Worm (Caenorhabditis elegans): ENCODE measurements around the gene pcp-1.

Gene pcp-1

ce11 chrIII:7737646-7738258 is 21.0 kb upstream of the pcp-1 start (continued):
- TF ChIP-seq daf-19 (GFP tag; conservative IDR thresholded peaks at IDR 0.05) (no peak), mdt-29 (GFP tag; IDR thresholded peaks at IDR 0.05) (no peak), nhr-11 (tag; optimal IDR thresholded peaks at IDR 0.05) (no peak)

- TF ChIP-seq hif-1 (tag; optimal IDR thresholded peaks at IDR 0.05) (no peak), Y105C5A.15 (GFP tag; IDR thresholded peaks at IDR 0.05) (no peak), ceh-32 (tag; optimal IDR thresholded peaks at IDR 0.05; ENCODE audit: poor library complexity) (no peak), attf-4 (tag; optimal IDR thresholded peaks at IDR 0.05) (no peak), daf-16 (GFP tag; optimal IDR thresholded peaks at IDR 0.05) (no peak), daf-16 (tag; optimal IDR thresholded peaks at IDR 0.05) (no peak), sdz-12 (GFP tag; optimal IDR thresholded peaks at IDR 0.05) (no peak)
Observed at ce11 chrIII:7743183-7743582, 15.5 kb upstream of the pcp-1 start.

ce11 chrIII:7754348-7754747 is 4.4 kb upstream of the pcp-1 start, which contains the start of gene cdh-3:
Gene cdh-3, minus strand, starts transcription at chrIII:7754448.
- TF ChIP-seq dmd-8 (GFP tag; IDR thresholded peaks at IDR 0.05) (no peak), gei-8 (GFP tag; optimal IDR thresholded peaks at IDR 0.05) (no peak), unc-62 (GFP tag; optimal IDR thresholded peaks at IDR 0.05 in 1 of 2) (no peak), unc-62 (tag; optimal IDR thresholded peaks at IDR 0.05) (no peak), aha-1 (tag) (no peak), Y5F2A.4 (GFP tag; optimal IDR thresholded peaks at IDR 0.05) (no peak)

DNA sequence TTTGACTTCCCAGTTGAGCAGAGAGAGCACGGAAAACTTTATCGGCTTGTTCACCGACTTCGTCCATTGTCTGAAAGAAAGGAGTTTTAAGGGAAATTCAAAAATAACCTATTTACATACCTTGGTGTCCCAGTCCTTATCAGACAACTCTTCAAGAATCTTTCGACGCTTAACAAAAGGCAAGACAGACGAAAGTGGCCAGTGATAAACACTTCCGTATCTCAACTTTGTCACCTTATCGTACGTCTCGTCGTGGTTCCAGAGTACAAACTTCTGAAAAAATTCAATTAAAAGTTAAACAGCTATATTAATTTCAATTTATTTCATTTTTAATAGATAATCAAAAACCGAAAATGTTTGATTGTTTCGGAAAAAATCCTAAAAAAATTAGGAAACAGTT is 3.5 kb downstream of the pcp-1 start:
- peak; percentile 47 for TF ChIP-seq dmd-6 (GFP tag; IDR thresholded peaks at IDR 0.05)
- TF ChIP-seq unc-39 (tag; optimal IDR thresholded peaks at IDR 0.05) = no peak
- no peak for TF ChIP-seq cey-2 (tag; optimal IDR thresholded peaks at IDR 0.05; ENCODE audit: borderline replicate concordance, insufficient read depth)
- no peak for TF ChIP-seq Y105C5A.15 (GFP tag; IDR thresholded peaks at IDR 0.05)
- TF ChIP-seq Y75B8A.6 (GFP tag; IDR thresholded peaks at IDR 0.05) = no peak
- TF ChIP-seq pqm-1 (tag; optimal IDR thresholded peaks at IDR 0.05) = peak; percentile 15
- peak; percentile 46 for TF ChIP-seq hlh-11 (tag; optimal IDR thresholded peaks at IDR 0.05)
- TF ChIP-seq dpl-1 (GFP tag; optimal IDR thresholded peaks at IDR 0.05) = no peak
- peak; percentile 66 for TF ChIP-seq dve-1 (tag; optimal IDR thresholded peaks at IDR 0.05; ENCODE audit: insufficient read depth)
- TF ChIP-seq lin-13 (GFP tag; optimal IDR thresholded peaks at IDR 0.05) = no peak
- TF ChIP-seq F44E2.7 (GFP tag; IDR thresholded peaks at IDR 0.05) = no peak
- TF ChIP-seq nhr-11 (tag; optimal IDR thresholded peaks at IDR 0.05) = no peak
- TF ChIP-seq tag-97 (GFP tag; IDR thresholded peaks at IDR 0.05) = no peak
- TF ChIP-seq ceh-62 (tag; optimal IDR thresholded peaks at IDR 0.05) = no peak
- no peak for TF ChIP-seq egl-27 (tag; optimal IDR thresholded peaks at IDR 0.05)
- TF ChIP-seq daf-16 (GFP tag; optimal IDR thresholded peaks at IDR 0.05) = no peak
- TF ChIP-seq daf-16 (tag; optimal IDR thresholded peaks at IDR 0.05) = peak; percentile 86
- TF ChIP-seq ama-1 (optimal IDR thresholded peaks at IDR 0.05) = no peak
- no peak for TF ChIP-seq arid-1 (GFP tag; conservative IDR thresholded peaks at IDR 0.05)
- TF ChIP-seq Y48G9A.11 (GFP tag; IDR thresholded peaks at IDR 0.05) = no peak
- TF ChIP-seq attf-4 (tag; optimal IDR thresholded peaks at IDR 0.05) = no peak
- peak in 1 of 2 experiments; percentile 85 for TF ChIP-seq unc-62 (GFP tag; optimal IDR thresholded peaks at IDR 0.05 in 1 of 2)
- no peak for TF ChIP-seq unc-62 (tag; optimal IDR thresholded peaks at IDR 0.05)

DNA sequence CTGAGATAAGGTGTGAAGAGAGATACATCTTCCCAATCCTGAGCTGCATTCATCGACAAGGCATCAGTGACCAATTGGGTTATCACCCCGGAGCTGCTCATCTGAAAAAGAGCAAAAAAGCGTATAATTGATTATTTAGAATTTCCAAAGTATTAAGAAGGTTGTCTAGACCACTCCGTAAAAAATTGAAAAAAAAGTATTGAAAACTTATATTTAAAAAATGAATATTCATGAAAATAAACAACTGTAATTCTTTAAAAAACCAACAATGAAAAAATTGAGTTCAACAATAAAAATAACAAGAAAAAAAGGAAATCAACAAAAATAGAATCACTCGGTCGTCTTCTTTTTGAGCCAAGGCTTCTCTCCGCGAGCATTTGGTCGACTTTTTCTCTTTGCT is 4.8 kb downstream of the pcp-1 start, which contains the start of gene mtx-2:
TSS of gene mtx-2 (minus strand) at position 101 of the 400 bp plus-strand sequence.
- TF ChIP-seq skn-1 (tag; optimal IDR thresholded peaks at IDR 0.05) (no peak), zip-2 (tag; optimal IDR thresholded peaks at IDR 0.05) (no peak), nhr-41 (GFP tag; IDR thresholded peaks at IDR 0.05) (no peak), nhr-28 (tag; optimal IDR thresholded peaks at IDR 0.05) (no peak), hmg-1.1 (GFP tag; IDR thresholded peaks at IDR 0.05) (no peak), lsy-2 (tag; optimal IDR thresholded peaks at IDR 0.05) (no peak), ceh-44 (GFP tag; IDR thresholded peaks at IDR 0.05) (no peak), nhr-102 (tag; optimal IDR thresholded peaks at IDR 0.05) (no peak), ama-1 (optimal IDR thresholded peaks at IDR 0.05) (no peak), D1046.2 (GFP tag; IDR thresholded peaks at IDR 0.05) (no peak), ztf-7 (tag; optimal IDR thresholded peaks at IDR 0.05) (no peak), fos-1 (tag; optimal IDR thresholded peaks at IDR 0.05) (no peak), ceh-20 (GFP tag; IDR thresholded peaks at IDR 0.05) (no peak), Y105C5A.15 (GFP tag; IDR thresholded peaks at IDR 0.05) (no peak), daf-16 (GFP tag; optimal IDR thresholded peaks at IDR 0.05) (no peak), daf-16 (tag; optimal IDR thresholded peaks at IDR 0.05) (no peak), ztf-11 (tag; optimal IDR thresholded peaks at IDR 0.05) (no peak), ctbp-1 (GFP tag; IDR thresholded peaks at IDR 0.05) (no peak)

All from whole organism, L4 larva.